Worm (Caenorhabditis elegans) whole organism, mixed stage, embryonic: ENCODE measurements around the gene C55C3.73.

Experiments
- lin-13 ChIP-seq: fragments of 150-350 bp; optimal IDR thresholded peaks from 2 replicates; lab custom pipeline; 2014; ENCODE audit warnings: missing biosample characterization, missing genetic modification characterization
- mep-1 ChIP-seq: fragments of 150-350 bp; optimal IDR thresholded peaks from 2 replicates; lab custom pipeline; 2017; ENCODE audit warnings: missing biosample characterization, missing genetic modification reagents, missing genetic modification characterization, inconsistent platforms
- nhr-12 ChIP-seq: fragments of 150-350 bp; optimal IDR thresholded peaks from 2 replicates; lab custom pipeline; 2014; ENCODE audit warnings: missing biosample characterization, missing genetic modification characterization
- nhr-237 ChIP-seq: fragments of 150-350 bp; optimal IDR thresholded peaks from 2 replicates; lab custom pipeline; 2014; ENCODE audit warnings: missing biosample characterization, missing genetic modification characterization
- nhr-76 ChIP-seq: sonication (generic microtip); optimal IDR thresholded peaks from 2 replicates; lab custom pipeline; 2017; ENCODE audit warnings: missing biosample characterization, missing genetic modification characterization
- snpc-4 ChIP-seq: fragments of 150-350 bp; optimal IDR thresholded peaks from 2 replicates; lab custom pipeline; 2014; ENCODE audit warnings: missing biosample characterization, missing genetic modification characterization
- sptf-1 ChIP-seq: sonication (generic microtip); optimal IDR thresholded peaks from 2 replicates; lab custom pipeline; 2017; ENCODE audit warnings: mild to moderate bottlenecking, missing genetic modification characterization, moderate library complexity, missing compliant biosample characterization
- unc-39 ChIP-seq: fragments of 150-350 bp; optimal IDR thresholded peaks from 2 replicates; lab custom pipeline; 2014; ENCODE audit warnings: missing biosample characterization, missing genetic modification characterization
- unc-62 ChIP-seq: fragments of 150-350 bp; optimal IDR thresholded peaks from 2 replicates; lab custom pipeline; 2014; ENCODE audit warnings: missing biosample characterization, missing genetic modification reagents, missing genetic modification characterization
- ztf-11 ChIP-seq: fragments of 150-350 bp; optimal IDR thresholded peaks from 2 replicates; lab custom pipeline; 2014; ENCODE audit warnings: missing biosample characterization, missing genetic modification characterization

DNA sequence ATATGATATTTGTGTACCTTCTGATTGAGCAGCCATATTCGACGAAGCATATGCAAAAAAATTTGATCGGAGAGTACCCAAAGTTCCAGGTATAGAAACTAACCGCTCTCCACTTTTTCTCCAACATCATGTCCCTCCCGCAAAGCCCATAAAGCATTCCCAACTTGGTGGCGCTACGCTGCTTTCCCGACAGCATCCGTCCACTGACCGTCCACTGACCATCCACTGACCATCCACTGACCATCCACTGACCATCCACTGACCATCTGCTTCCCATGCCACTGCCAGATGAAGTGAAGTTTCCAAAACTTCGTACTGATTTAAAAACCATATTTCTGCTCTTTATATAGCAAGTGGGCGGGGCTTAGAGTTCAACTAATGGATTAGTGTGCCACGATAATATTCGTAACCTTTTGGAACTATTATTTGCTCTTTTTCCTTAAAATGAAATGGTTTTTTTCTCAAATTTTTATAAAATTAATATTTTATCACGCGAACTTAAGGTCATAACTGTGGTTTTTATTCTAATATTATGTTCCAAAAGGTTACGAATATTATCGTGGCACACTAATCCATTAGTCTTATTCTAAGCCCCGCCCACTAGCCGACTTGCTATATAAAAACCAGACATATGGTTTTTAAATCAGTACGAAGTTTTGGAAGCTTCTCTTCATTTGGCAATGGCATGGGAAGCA is 12.7 kb downstream of the C55C3.73 start, which contains the start of gene C55C3.8:
- TF ChIP-seq unc-62 (GFP tag; lab: Kevin White, UChicago) (no peak), unc-39 (tag; lab: Kevin White, UChicago) (no peak), nhr-237 (tag; lab: Kevin White, UChicago) (no peak), lin-13 (tag; lab: Kevin White, UChicago) (no peak), mep-1 (no peak), ztf-11 (tag; lab: Kevin White, UChicago) (no peak), nhr-12 (tag; lab: Kevin White, UChicago) (no peak), sptf-1 (no peak), nhr-76 (no peak), snpc-4 (tag; lab: Kevin White, UChicago) (no peak)
